Worm (Caenorhabditis elegans): ENCODE data around the gene H08J19.1.

DNA sequence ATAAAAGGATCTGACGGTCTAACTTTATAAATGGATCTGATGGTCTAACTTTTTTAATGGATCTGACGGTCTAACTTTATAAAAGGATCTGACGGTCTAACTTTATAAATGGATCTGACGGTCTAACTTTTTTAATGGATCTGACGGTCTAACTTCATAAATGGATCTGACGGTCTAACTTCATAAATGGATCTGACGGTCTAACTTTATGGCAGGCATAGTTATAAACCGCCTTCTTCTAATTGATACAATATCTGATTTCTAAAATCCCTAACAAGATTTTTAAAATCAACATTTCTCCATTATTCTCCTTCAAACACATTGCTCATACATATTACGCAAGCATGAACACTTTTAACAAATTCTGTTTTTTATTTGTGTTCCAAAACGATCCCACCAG is 45.7 kb upstream of the H08J19.1 start, which contains the start of gene K09A9.8:
- TF ChIP-seq hlh-30 (tag; optimal IDR thresholded peaks at IDR 0.05; ENCODE audit: insufficient read depth): no peak
- TF ChIP-seq lin-15B (tag; optimal IDR thresholded peaks at IDR 0.05): no peak
- TF ChIP-seq Y105C5A.15 (GFP tag; IDR thresholded peaks at IDR 0.05): no peak
- TF ChIP-seq ztf-11 (tag; optimal IDR thresholded peaks at IDR 0.05): no peak
- no peak for TF ChIP-seq pha-4 (GFP tag; IDR thresholded peaks at IDR 0.05)
- no peak for TF ChIP-seq pha-4 (tag; optimal IDR thresholded peaks at IDR 0.05)
- no peak for TF ChIP-seq R02D3.7 (tag; optimal IDR thresholded peaks at IDR 0.05)
